Fruit fly (Drosophila melanogaster) Kc167 (cell line): ENCODE data around the gene CG9784.
A peak's percentile ranks its signal among the peaks of the same experiment; 100 is the strongest.

Experiments
- Myc ChIP-seq: fragments of >200 bp; optimal IDR thresholded peaks from 2 replicates; lab custom pipeline; 2017; ENCODE audit warnings: missing external identifiers
- Sin3A ChIP-seq: fragments of >200 bp; optimal IDR thresholded peaks from 2 replicates; lab custom pipeline; 2018; ENCODE audit warnings: missing external identifiers
- h ChIP-seq: fragments of >200 bp; optimal IDR thresholded peaks from 3 replicates; lab custom pipeline; 2018; ENCODE audit warnings: missing external identifiers
- insv ChIP-seq: fragments of >200 bp; optimal IDR thresholded peaks from 3 replicates; lab custom pipeline; 2018; ENCODE audit warnings: missing external identifiers
- psq ChIP-seq: fragments of >200 bp; optimal IDR thresholded peaks from 2 replicates; lab custom pipeline; 2017; ENCODE audit warnings: missing external identifiers
- ttk ChIP-seq: sonication (Bioruptor generic); optimal IDR thresholded peaks from 2 replicates; lab custom pipeline; 2017; ENCODE audit warnings: missing external identifiers

Gene CG9784

DNA sequence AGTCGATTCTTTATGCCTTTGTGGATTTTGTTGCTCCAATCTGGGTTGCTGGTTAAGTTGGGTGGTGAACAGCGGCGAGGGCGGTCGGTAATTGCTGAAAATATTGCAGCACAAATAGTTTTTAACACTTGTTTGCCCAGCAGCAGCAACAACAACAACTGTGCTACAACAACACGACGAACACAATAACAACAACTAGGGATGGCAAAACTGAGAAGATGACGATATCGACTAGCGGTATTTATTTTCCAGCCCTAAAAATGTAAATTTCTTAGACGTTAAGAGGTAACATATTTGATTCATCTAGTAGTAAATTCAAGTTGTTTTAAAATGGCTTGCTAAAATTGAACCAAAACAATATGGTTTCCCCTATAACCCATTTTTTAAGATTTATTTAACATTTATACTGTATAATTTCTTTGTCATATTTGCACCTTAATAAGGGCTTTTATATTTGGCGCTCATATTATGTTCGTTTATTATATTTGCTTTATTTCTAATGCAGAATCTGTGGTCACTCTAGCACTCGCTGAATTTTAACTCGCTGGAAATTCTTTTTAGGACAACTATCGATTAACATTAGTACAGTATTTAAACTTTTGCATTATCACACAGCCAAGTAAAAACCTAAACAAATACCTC, 558 bp downstream of the CG9784 start:
- TF ChIP-seq Sin3A (lab: Kevin White, UChicago) (no peak), psq (lab: Kevin White, UChicago) (no peak), insv (lab: Kevin White, UChicago) (no peak), h (no peak), ttk (lab: Kevin White, UChicago) (no peak)

DNA sequence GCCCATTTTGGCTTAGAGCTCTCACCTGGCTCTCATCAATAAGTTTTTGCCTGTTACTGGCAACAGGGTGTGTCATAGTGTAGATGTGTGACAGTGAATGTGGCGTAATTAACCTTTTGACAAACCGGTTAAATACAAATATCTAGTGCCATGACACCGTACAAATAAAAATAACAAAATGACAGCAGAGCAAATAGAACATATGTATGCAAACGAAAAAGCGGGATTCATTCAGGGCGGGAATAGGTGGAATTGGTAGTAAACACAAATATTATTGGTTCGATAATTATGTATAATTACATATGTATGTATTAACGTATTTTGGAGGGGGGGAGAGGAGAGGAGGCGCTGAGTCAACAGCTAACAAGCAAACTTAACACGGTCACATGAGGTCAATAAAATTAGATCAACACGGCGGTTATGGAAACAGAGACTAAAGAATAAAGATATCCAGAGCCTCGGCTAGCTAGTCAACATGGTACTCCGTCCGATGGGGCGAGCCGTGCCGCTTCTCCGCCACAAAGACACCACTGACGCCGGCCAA, 2.7 kb downstream of the CG9784 start:
- TF ChIP-seq h: no peak
- TF ChIP-seq psq (lab: Kevin White, UChicago): no peak
- TF ChIP-seq Myc (lab: Kevin White, UChicago): no peak
- TF ChIP-seq ttk (lab: Kevin White, UChicago): no peak
- no peak for TF ChIP-seq insv (lab: Kevin White, UChicago)
- TF ChIP-seq Sin3A (lab: Kevin White, UChicago): no peak

DNA sequence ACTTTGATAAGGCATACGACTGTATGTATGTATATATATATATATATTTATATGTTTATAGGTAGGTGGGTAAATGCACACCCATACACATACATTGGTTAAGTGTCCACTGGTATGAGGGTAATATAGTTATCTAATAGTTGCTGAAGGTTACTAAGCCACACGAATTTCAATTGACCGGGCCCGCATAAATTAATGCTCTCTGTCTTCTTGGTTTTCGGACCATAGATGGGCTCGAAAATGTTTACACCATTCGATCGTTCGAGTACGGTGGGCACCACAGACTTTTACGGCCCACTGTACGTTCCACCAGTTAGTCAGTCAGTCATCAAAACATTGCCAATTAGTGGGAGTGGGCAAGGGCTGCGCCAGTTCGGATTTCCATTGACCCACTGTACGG, 3.6 kb downstream of the CG9784 start:
- TF ChIP-seq insv (lab: Kevin White, UChicago) (no peak), Myc (lab: Kevin White, UChicago) (no peak), psq (lab: Kevin White, UChicago) (no peak), ttk (lab: Kevin White, UChicago) (no peak), h (no peak), Sin3A (lab: Kevin White, UChicago) (no peak)

DNA sequence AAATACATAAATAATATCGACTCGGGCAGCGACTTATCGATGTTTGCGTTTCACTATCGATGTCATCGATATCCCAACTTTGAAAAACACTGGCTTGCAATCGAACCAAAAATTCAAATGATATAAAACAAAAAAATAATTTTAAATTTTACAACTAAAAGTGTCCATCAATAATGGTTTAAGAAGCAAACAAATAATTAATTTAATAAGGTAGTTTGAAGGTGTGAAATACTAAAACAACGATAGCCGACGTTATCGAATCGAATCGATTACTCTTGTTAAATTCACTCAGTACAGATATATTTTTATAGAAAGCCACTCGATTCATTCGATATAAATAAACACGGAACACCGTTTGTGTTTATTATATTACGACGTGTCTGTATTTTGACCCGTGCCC, 5.6 kb downstream of the CG9784 start, which contains the start of the genes SMC3 and Ubc7:
TSS of gene SMC3 (minus strand) at position 22 of the 400 bp plus-strand sequence.
TSS of gene Ubc7 (plus strand) at position 260 of the 400 bp plus-strand sequence.
- no peak for TF ChIP-seq h
- peak; percentile 92 for TF ChIP-seq psq (lab: Kevin White, UChicago)

DNA sequence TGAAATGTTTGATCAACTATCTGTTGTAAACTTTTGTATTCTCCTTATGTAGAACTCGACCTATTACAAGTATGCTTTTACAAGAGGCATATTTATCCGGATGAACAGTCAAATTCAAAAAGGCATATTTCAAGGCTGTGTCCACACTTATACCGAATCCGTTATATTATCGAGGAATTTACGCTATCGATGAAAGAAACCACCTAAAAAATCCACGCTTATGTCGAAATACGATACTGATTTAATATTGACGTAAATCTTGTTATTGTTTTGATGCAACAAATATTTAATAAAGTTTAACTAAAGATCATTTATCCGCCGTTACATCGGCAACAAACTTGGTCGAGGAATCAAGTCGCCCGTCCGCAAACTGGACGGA, 11.4 kb downstream of the CG9784 start, which contains the start of gene CG13014:
TSS of gene CG13014 (plus strand) at position 206 of the 379 bp plus-strand sequence.
- TF ChIP-seq h (no peak), insv (lab: Kevin White, UChicago) (no peak), Myc (lab: Kevin White, UChicago) (no peak), psq (lab: Kevin White, UChicago) (no peak), Sin3A (lab: Kevin White, UChicago) (no peak), ttk (lab: Kevin White, UChicago) (no peak)

DNA sequence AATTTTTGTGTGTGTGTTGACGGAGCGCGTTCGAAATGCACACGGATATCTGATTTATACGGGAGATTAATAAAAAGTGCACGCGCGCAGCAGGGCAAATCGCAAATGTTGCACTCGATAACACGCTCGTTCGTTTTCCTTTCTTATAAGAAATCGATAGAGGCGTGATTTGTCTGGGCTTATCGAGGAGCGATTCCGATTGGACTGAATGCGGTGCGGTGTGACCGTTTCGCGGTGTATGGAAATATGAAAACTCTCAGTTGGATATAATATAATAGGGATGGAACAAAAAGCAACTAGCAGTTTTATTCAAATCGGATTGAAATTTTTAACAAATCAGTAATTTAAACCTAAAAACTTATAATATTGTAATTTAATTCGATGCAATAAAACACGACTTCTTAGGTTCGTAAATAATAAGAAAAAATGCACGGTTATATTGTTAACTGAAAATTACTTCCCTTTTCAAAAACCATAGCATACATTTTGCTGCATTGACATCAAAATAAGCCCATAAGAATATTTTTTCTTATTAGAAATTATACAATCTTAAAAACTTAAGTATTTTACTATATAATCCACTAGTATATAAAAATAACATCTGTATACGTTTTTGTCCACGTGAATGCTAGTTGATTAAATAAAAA, 11.9 kb downstream of the CG9784 start, which contains the start of gene CanA-14F:
TSS of gene CanA-14F (minus strand) at position 152 of the 647 bp plus-strand sequence.
- TF ChIP-seq h (no peak), Myc (lab: Kevin White, UChicago) (no peak), insv (lab: Kevin White, UChicago) (no peak), Sin3A (lab: Kevin White, UChicago) (no peak), ttk (lab: Kevin White, UChicago) (no peak), psq (lab: Kevin White, UChicago) (no peak)

DNA sequence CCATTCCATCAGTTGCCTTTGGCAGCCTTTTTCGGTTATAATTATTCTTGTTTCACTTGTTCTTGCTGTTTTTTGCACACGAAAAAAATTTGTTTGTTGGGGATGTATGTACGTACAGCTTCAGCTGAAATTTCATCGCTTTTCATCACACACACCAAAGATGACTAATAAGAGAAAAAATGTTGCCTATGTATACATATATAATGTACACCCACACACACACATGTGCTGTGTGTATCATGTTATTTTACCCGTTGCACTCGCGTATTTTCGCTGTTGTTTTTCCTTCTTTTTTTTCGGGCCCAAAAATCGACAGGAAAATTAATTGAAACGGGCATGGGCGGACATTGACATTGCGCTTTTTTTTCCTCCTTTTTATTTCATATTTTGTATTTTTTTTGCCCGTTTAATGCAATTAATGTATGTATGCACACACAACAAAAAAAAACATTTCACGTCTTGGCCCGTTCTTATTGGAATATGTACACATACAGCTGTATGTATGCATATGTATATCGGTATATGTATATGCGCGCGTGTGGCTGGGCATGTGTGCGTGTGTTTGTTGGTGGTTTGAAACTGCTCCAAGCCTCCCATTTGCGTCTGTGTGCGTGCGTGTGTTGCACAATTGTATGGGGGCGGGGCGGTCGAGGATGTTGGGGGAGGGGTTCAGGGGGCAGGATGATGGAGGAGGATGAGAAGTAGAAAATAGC, 12.7 kb downstream of the CG9784 start:
- no peak for TF ChIP-seq ttk (lab: Kevin White, UChicago)
- no peak for TF ChIP-seq Myc (lab: Kevin White, UChicago)
- no peak for TF ChIP-seq psq (lab: Kevin White, UChicago)
- TF ChIP-seq Sin3A (lab: Kevin White, UChicago): no peak
- no peak for TF ChIP-seq h
- no peak for TF ChIP-seq insv (lab: Kevin White, UChicago)

DNA sequence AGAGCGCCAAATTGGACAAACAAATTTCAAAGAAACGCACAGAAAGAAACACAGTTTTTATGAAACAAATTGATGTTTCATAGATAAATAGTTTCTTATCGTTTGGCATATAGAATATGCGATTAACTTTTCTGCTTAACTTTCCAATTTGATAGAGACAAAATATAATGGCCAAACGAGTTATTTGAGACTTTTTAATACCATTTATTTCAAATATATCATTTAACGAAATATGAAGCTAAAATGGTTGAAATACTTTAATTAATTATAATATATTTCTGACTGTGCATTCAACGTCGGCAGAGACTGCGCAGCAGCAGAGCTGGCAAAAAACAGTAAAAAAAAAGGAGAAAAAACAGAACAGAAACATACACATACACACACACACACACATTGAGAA, 13.4 kb downstream of the CG9784 start:
- TF ChIP-seq Myc (lab: Kevin White, UChicago) (no peak), ttk (lab: Kevin White, UChicago) (no peak), h (no peak), insv (lab: Kevin White, UChicago) (no peak), Sin3A (lab: Kevin White, UChicago) (no peak), psq (lab: Kevin White, UChicago) (no peak)

DNA sequence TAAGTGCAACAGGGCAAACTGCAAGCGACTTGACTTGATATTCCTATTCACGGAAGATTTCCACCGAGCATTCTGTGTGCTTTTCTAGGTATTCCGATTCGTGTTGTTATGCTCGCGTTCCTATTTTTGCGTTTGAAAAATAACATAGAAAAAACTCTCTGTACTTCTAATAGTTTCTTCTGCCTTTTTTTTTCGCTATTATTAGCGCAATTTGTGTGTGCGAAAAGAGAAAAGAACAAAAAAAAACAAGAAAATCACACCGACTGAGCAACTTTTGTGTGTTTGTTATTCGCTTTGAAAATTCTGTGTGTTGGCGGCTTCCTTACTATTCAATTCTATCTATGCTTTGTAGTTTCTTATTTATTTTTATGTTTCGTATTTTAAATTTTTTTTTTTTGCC, 15.3 kb downstream of the CG9784 start:
- TF ChIP-seq h: no peak
- TF ChIP-seq Sin3A (lab: Kevin White, UChicago): no peak
- no peak for TF ChIP-seq ttk (lab: Kevin White, UChicago)
- TF ChIP-seq Myc (lab: Kevin White, UChicago): no peak
- TF ChIP-seq insv (lab: Kevin White, UChicago): no peak
- no peak for TF ChIP-seq psq (lab: Kevin White, UChicago)

DNA sequence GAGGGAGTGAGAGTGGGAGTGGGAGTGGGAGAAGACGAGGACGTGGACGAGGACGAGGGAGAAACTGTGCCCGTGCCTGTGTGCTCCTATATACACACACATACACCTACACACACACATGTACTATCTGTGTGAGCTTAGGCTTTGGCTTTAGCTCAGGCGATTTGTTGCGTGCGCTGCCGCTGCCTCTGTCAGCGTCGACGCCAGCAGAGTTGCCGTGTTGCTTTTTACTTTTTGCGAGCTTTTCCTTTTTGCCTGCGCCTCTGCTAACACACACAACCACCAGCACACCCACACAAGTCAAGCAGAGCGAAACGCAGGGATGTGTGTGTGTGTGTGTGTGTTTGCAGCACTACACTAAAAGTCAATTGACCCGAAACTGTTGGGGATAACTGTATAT, 16.9 kb downstream of the CG9784 start:
- TF ChIP-seq Sin3A (lab: Kevin White, UChicago) (no peak), psq (lab: Kevin White, UChicago) (no peak), h (no peak), Myc (lab: Kevin White, UChicago) (no peak), ttk (lab: Kevin White, UChicago) (no peak), insv (lab: Kevin White, UChicago) (no peak)

DNA sequence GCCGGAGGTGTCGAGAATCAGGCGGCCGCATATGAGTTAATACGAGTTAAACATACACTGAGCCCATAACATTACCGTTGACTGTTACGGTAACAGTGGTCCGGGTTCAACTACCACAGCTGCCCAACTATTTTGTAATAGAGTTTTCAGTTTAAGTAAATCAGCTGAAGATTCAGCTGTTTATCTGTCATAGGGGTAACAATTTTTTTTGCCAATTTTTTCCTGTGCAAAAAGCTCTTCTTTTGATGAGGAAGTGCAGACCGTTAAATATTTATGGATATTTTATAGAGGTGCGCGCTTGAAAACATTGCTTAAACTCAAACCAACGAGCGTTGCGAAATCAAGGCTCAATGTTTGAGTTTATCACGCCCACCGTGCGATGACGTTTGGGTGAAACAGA, 17.3 kb downstream of the CG9784 start:
- no peak for TF ChIP-seq Myc (lab: Kevin White, UChicago)
- TF ChIP-seq psq (lab: Kevin White, UChicago): no peak
- TF ChIP-seq h: no peak
- TF ChIP-seq insv (lab: Kevin White, UChicago): no peak
- TF ChIP-seq ttk (lab: Kevin White, UChicago): no peak
- TF ChIP-seq Sin3A (lab: Kevin White, UChicago): no peak
